Worm (Caenorhabditis elegans) whole organism, L2 larva: ENCODE measurements around the gene K10D6.3.
"Not testable (repeated sequence)": the region's sequence is repeated elsewhere in the genome, so short reads cannot be mapped to it uniquely, and the experiment has no call there.

Experiments
- F13H6.1 ChIP-seq: sonication (generic microtip); optimal IDR thresholded peaks from 2 replicates; lab custom pipeline; 2016; ENCODE audit warnings: missing genetic modification characterization, missing compliant biosample characterization
- ama-1 ChIP-seq: fragments of 150-350 bp; optimal IDR thresholded peaks from 2 replicates; lab custom pipeline; 2018; ENCODE audit warnings: inconsistent platforms
- ceh-16 ChIP-seq: fragments of 150-350 bp; optimal IDR thresholded peaks from 2 replicates; lab custom pipeline; 2014; ENCODE audit warnings: missing biosample characterization, missing genetic modification characterization
- ceh-82 ChIP-seq: fragments of 150-350 bp; optimal IDR thresholded peaks from 2 replicates; lab custom pipeline; 2014; ENCODE audit warnings: missing biosample characterization, missing genetic modification characterization
- crh-2 ChIP-seq: sonication (generic microtip); optimal IDR thresholded peaks from 2 replicates; lab custom pipeline; 2017; ENCODE audit warnings: missing biosample characterization, missing genetic modification characterization
- egl-27 ChIP-seq: sonication (generic microtip); optimal IDR thresholded peaks from 3 replicates; lab custom pipeline; 2017; ENCODE audit warnings: missing biosample characterization, missing genetic modification reagents, missing genetic modification characterization
- elt-3 ChIP-seq: sonication (generic microtip); optimal IDR thresholded peaks from 2 replicates; lab custom pipeline; 2017; ENCODE audit warnings: missing biosample characterization, missing genetic modification characterization
- fos-1 ChIP-seq: fragments of 150-350 bp; optimal IDR thresholded peaks from 2 replicates; lab custom pipeline; 2014; ENCODE audit warnings: missing biosample characterization, missing genetic modification characterization
- gmeb-1 ChIP-seq: fragments of 150-350 bp; optimal IDR thresholded peaks from 2 replicates; lab custom pipeline; 2014; ENCODE audit warnings: missing biosample characterization, missing genetic modification characterization
- lin-13 ChIP-seq: fragments of 150-350 bp; optimal IDR thresholded peaks from 2 replicates; lab custom pipeline; 2014; ENCODE audit warnings: missing biosample characterization, missing genetic modification reagents, missing genetic modification characterization
- mab-5 ChIP-seq: fragments of 150-350 bp; optimal IDR thresholded peaks from 2 replicates; lab custom pipeline; 2014; ENCODE audit warnings: missing biosample characterization, missing genetic modification characterization
- mbf-1 ChIP-seq: sonication (generic microtip); optimal IDR thresholded peaks from 2 replicates; lab custom pipeline; 2017; ENCODE audit warnings: missing biosample characterization, missing genetic modification characterization
- mdl-1 ChIP-seq, 2 experiments: fragments of 150-350 bp in 1 of 2; sonication (generic microtip) in 1 of 2; optimal IDR thresholded peaks; 2 replicates each; lab custom pipeline; 2017; ENCODE audit warnings: missing biosample characterization in 2 of 2, missing genetic modification characterization in 2 of 2
- nhr-10 ChIP-seq: sonication (generic microtip); optimal IDR thresholded peaks from 2 replicates; lab custom pipeline; 2017; ENCODE audit warnings: missing biosample characterization, missing genetic modification characterization
- nhr-12 ChIP-seq: fragments of 150-350 bp; optimal IDR thresholded peaks from 2 replicates; lab custom pipeline; 2014; ENCODE audit warnings: missing biosample characterization, missing genetic modification characterization
- nhr-129 ChIP-seq: fragments of 150-350 bp; optimal IDR thresholded peaks from 2 replicates; lab custom pipeline; 2014; ENCODE audit warnings: missing biosample characterization, missing genetic modification characterization
- nhr-21 ChIP-seq: fragments of 150-350 bp; optimal IDR thresholded peaks from 2 replicates; lab custom pipeline; 2014; ENCODE audit warnings: missing biosample characterization, missing genetic modification characterization
- nhr-23 ChIP-seq: fragments of 150-350 bp; optimal IDR thresholded peaks from 2 replicates; lab custom pipeline; 2014; ENCODE audit warnings: missing biosample characterization, missing genetic modification reagents, missing genetic modification characterization
- nhr-237 ChIP-seq: fragments of 150-350 bp; optimal IDR thresholded peaks from 2 replicates; lab custom pipeline; 2014; ENCODE audit warnings: missing biosample characterization, missing genetic modification characterization
- nhr-25 ChIP-seq: fragments of 150-350 bp; sonication (generic microtip); optimal IDR thresholded peaks from 3 replicates; lab custom pipeline; 2014; ENCODE audit warnings: missing biosample characterization, missing genetic modification characterization
- nhr-6 ChIP-seq: fragments of 150-350 bp; optimal IDR thresholded peaks from 2 replicates; lab custom pipeline; 2014; ENCODE audit warnings: missing biosample characterization, missing genetic modification characterization
- nhr-77 ChIP-seq: fragments of 150-350 bp; optimal IDR thresholded peaks from 2 replicates; lab custom pipeline; 2014; ENCODE audit warnings: missing biosample characterization, missing genetic modification characterization
- peb-1 ChIP-seq: fragments of 150-350 bp; optimal IDR thresholded peaks from 2 replicates; lab custom pipeline; 2014; ENCODE audit warnings: missing biosample characterization, missing genetic modification characterization
- sem-4 ChIP-seq: fragments of 150-350 bp; optimal IDR thresholded peaks from 2 replicates; lab custom pipeline; 2014; ENCODE audit warnings: missing biosample characterization, missing genetic modification reagents, missing genetic modification characterization
- skn-1 ChIP-seq: sonication (generic microtip); optimal IDR thresholded peaks from 2 replicates; lab custom pipeline; 2017; ENCODE audit warnings: missing biosample characterization, missing genetic modification characterization
- sma-3 ChIP-seq: sonication (generic microtip); optimal IDR thresholded peaks from 2 replicates; lab custom pipeline; 2016; ENCODE audit warnings: missing genetic modification reagents, missing genetic modification characterization, missing compliant biosample characterization
- sma-9 ChIP-seq, 2 experiments: fragments of 150-350 bp in 1 of 2; sonication (generic microtip) in 1 of 2; optimal IDR thresholded peaks; 2 replicates each; lab custom pipeline; 2014 to 2016; ENCODE audit warnings: missing genetic modification characterization in 2 of 2, mild to moderate bottlenecking in 1 of 2, missing biosample characterization in 1 of 2, missing compliant biosample characterization in 1 of 2, missing genetic modification reagents in 1 of 2, moderate library complexity in 1 of 2
- snpc-4 ChIP-seq: fragments of 150-350 bp; optimal IDR thresholded peaks from 2 replicates; lab custom pipeline; 2014; ENCODE audit warnings: missing biosample characterization, missing genetic modification characterization
- unc-39 ChIP-seq: fragments of 150-350 bp; optimal IDR thresholded peaks from 2 replicates; lab custom pipeline; 2014; ENCODE audit warnings: missing biosample characterization, missing genetic modification characterization
- unc-55 ChIP-seq: fragments of 150-350 bp; sonication (generic microtip); optimal IDR thresholded peaks from 3 replicates; lab custom pipeline; 2014; ENCODE audit warnings: missing biosample characterization, missing genetic modification reagents, missing genetic modification characterization
- zag-1 ChIP-seq: fragments of 150-350 bp; optimal IDR thresholded peaks from 2 replicates; lab custom pipeline; 2014; ENCODE audit warnings: missing biosample characterization, missing genetic modification characterization
- ztf-1 ChIP-seq: fragments of 200-800 bp; sonication (Bioruptor generic); conservative IDR thresholded peaks from 2 replicates; pipeline ENCODE4 v1.3.6; 2022; ENCODE audit warnings: missing genetic modification characterization, missing compliant biosample characterization
- ztf-11 ChIP-seq: sonication (generic microtip); optimal IDR thresholded peaks from 2 replicates; lab custom pipeline; 2017; ENCODE audit warnings: missing biosample characterization, missing genetic modification characterization
- ztf-4 ChIP-seq: fragments of 150-350 bp; optimal IDR thresholded peaks from 2 replicates; lab custom pipeline; 2014; ENCODE audit warnings: missing biosample characterization, missing genetic modification characterization

Gene K10D6.3

ce11 chrV:11175336-11175938, 25.0 kb upstream of the K10D6.3 start:
- TF ChIP-seq crh-2 (peak; percentile 18), snpc-4 (tag; lab: Kevin White, UChicago) (peak; percentile 94), sma-9 (GFP tag; optimal IDR thresholded peaks at IDR 0.05; lab: Kevin White, UChicago) (peak; percentile 82), sma-3 (GFP tag; lab: Kevin White, UChicago) (peak; percentile 56), fos-1 (peak; percentile 5)
- TF ChIP-seq sma-9 (tag; optimal IDR thresholded peaks at IDR 0.05; lab: Kevin White, UChicago): not testable (repeated sequence)

DNA sequence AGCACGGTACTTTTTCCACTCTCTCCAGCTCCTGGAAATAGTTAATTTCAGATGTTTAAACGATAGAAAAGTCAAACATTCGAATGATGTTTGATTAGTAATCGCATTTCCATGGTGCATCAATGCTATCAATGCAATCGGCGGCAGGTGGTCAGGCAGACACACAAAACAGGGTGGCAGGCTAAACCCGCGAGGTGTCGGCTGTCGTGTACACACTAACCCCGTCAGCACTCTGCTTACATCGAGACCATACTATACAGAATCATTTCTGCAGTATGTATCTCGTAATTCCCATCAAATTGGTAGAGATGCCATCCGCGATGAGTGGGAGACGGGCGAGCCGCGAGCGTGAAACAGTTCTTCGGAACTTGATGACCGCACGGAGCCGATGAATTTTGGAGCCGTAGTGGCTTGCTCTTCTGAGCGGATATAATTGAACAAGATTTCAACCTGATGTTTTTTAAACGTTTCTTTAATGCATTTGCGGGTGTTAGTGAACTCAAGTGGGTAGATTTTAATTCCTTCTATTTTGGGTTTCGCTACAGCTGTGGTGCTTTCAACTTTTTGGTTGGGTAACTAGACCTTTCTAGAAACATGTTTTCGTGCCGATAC, 23.6 kb upstream of the K10D6.3 start:
- TF ChIP-seq nhr-21 (tag; lab: Kevin White, UChicago) (peak; percentile 59), nhr-129 (tag; lab: Kevin White, UChicago) (peak; percentile 29), sma-9 (GFP tag; optimal IDR thresholded peaks at IDR 0.05; lab: Kevin White, UChicago) (peak; percentile 87), sma-3 (GFP tag; lab: Kevin White, UChicago) (peak; percentile 69), snpc-4 (tag; lab: Kevin White, UChicago) (peak; percentile 96), F13H6.1 (peak; percentile 65), mdl-1 (tag; optimal IDR thresholded peaks at IDR 0.05; lab: Kevin White, UChicago) (peak in 1 of 2 experiments; percentile 23), crh-2 (peak; percentile 24), gmeb-1 (tag; lab: Kevin White, UChicago) (peak; percentile 33), lin-13 (GFP tag; lab: Kevin White, UChicago) (peak; percentile 21), fos-1 (peak; percentile 45)
- TF ChIP-seq sma-9 (tag; optimal IDR thresholded peaks at IDR 0.05; lab: Kevin White, UChicago): not testable (repeated sequence)

DNA sequence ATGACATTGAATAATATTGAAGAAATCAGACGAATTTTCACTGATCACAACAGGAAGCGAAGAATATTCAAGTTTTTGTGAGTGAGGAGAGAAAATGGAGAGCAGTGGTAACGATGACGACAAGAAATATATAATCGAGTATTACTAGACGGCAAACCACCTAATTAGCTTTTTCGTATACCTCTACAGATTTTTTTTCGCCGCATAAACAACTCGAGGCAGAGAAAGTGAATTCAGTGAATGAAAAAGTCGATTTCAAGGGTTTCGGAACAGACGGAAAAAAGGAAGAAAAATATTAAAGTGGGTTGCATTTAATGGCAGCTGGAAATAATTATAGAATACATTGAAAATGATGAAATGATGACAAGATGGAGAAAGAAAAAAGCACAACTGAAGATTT, 22.8 kb upstream of the K10D6.3 start, which contains the start of gene gpa-1:
Gene gpa-1, minus strand, starts transcription at position 101 of the 400 bp plus-strand sequence.
- TF ChIP-seq sma-3 (GFP tag; lab: Kevin White, UChicago): no peak
- no peak for TF ChIP-seq ama-1 (lab: Kevin White, UChicago)
- TF ChIP-seq ceh-82 (tag; lab: Kevin White, UChicago): no peak
- no peak for TF ChIP-seq snpc-4 (tag; lab: Kevin White, UChicago)
- TF ChIP-seq ztf-4 (tag; lab: Kevin White, UChicago): no peak
- no peak for TF ChIP-seq elt-3 (tag; lab: Kevin White, UChicago)
- TF ChIP-seq crh-2: no peak

DNA sequence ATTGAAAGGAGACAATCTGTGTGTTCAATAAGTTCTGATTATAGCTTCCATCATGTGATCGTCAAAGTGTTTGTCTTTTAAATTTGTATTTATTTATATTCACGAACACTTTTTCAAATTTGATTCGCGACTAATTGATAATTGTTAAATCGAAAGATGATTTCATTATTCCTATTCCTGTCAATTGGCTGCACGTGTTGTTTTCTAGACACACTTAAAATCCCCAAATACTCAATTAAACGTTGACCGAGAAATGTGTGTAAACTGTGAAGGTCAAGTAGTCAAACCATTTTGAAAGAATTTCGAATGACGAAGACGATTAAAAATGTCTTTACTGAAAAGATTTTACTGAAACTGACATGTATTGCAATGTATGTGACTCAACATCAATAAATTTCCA, 19.5 kb upstream of the K10D6.3 start:
- TF ChIP-seq mdl-1 (tag; optimal IDR thresholded peaks at IDR 0.05; lab: Kevin White, UChicago) (no peak), nhr-21 (tag; lab: Kevin White, UChicago) (no peak), nhr-25 (tag; lab: Kevin White, UChicago) (peak; percentile 78), gmeb-1 (tag; lab: Kevin White, UChicago) (no peak), mab-5 (no peak), nhr-10 (no peak)

DNA sequence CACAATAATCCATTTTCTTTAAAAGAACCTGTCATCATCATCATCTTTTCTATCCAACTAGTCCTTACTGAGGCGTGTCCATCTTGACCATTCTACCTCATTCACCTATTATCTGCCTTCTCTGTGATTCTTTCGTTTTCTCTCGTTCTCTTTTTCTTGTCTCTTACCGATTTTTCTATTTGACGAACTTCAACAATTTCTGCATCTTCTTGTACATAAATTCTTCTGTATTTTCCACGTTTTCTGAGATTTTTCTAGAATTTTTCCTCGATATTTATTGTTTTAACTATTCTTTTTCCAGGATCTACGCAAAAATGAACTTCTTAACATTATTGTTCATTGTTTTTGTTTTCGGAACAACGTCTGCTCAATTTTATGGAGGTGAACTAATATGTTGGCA, 17.5 kb upstream of the K10D6.3 start, which contains the start of gene cnc-10:
Gene cnc-10, plus strand, starts transcription at position 301 of the 400 bp plus-strand sequence.
- TF ChIP-seq nhr-25 (tag; lab: Kevin White, UChicago): peak; percentile 61
- TF ChIP-seq unc-55 (GFP tag; lab: Kevin White, UChicago): no peak
- no peak for TF ChIP-seq lin-13 (GFP tag; lab: Kevin White, UChicago)
- TF ChIP-seq, all 48 proteins: peak for 1

- TF ChIP-seq ceh-82 (tag; lab: Kevin White, UChicago) (no peak), nhr-23 (tag; lab: Kevin White, UChicago) (no peak), nhr-129 (tag; lab: Kevin White, UChicago) (no peak), nhr-77 (tag; lab: Kevin White, UChicago) (no peak), mdl-1 (tag; optimal IDR thresholded peaks at IDR 0.05; lab: Kevin White, UChicago) (no peak), crh-2 (no peak), mab-5 (no peak), nhr-237 (tag; lab: Kevin White, UChicago) (no peak), nhr-6 (no peak), zag-1 (no peak), sma-9 (GFP tag; optimal IDR thresholded peaks at IDR 0.05; lab: Kevin White, UChicago) (no peak), sma-9 (tag; optimal IDR thresholded peaks at IDR 0.05; lab: Kevin White, UChicago) (no peak), snpc-4 (tag; lab: Kevin White, UChicago) (no peak), ztf-1 (GFP tag; lab: Robert Waterston, UW) (no peak)
Observed at ce11 chrV:11190983-11191382, 9.4 kb upstream of the K10D6.3 start, which contains the start of gene lgc-49. TSS of gene lgc-49 (plus strand) at chrV:11191283.

- TF ChIP-seq gmeb-1 (tag; lab: Kevin White, UChicago) (no peak), sma-9 (GFP tag; optimal IDR thresholded peaks at IDR 0.05; lab: Kevin White, UChicago) (no peak), sma-9 (tag; optimal IDR thresholded peaks at IDR 0.05; lab: Kevin White, UChicago) (no peak), nhr-23 (tag; lab: Kevin White, UChicago) (no peak), peb-1 (tag; lab: Kevin White, UChicago) (no peak), nhr-237 (tag; lab: Kevin White, UChicago) (no peak), unc-39 (tag; lab: Kevin White, UChicago) (no peak), nhr-10 (no peak), ceh-16 (tag; lab: Kevin White, UChicago) (no peak), ztf-1 (GFP tag; lab: Robert Waterston, UW) (no peak), sem-4 (tag; lab: Kevin White, UChicago) (no peak), nhr-12 (tag; lab: Kevin White, UChicago) (no peak), mbf-1 (tag; lab: Kevin White, UChicago) (no peak), fos-1 (no peak), skn-1 (tag; lab: Kevin White, UChicago) (no peak), nhr-129 (tag; lab: Kevin White, UChicago) (no peak), ztf-11 (no peak), egl-27 (tag; lab: Kevin White, UChicago) (no peak)
Observed at ce11 chrV:11196109-11196508, 4.3 kb upstream of the K10D6.3 start, which contains the start of gene clc-6. TSS of gene clc-6 (minus strand) at chrV:11196209.
